Worm (Caenorhabditis elegans): Measurements from ENCODE around the gene ins-37.

ins-37 gene

ce11 chrII:13847366-13847765 lies 11.5 kb upstream of the ins-37 start:
- peak; percentile 14 for TF ChIP-seq aha-1 (tag)
- TF ChIP-seq nhr-25 (tag; optimal IDR thresholded peaks at IDR 0.05; ENCODE audit: borderline replicate concordance, insufficient read depth) = no peak

- TF ChIP-seq dmd-6 (GFP tag; IDR thresholded peaks at IDR 0.05) = peak; percentile 67; the same call in 1 of the 2 replicates
- peak in 1 of 2 experiments; percentile 6 for TF ChIP-seq unc-62 (GFP tag; optimal IDR thresholded peaks at IDR 0.05 in 1 of 2)
- no peak for TF ChIP-seq unc-62 (tag; optimal IDR thresholded peaks at IDR 0.05)
- TF ChIP-seq hlh-11 (tag; optimal IDR thresholded peaks at IDR 0.05) = peak; percentile 61
- TF ChIP-seq dpl-1 (GFP tag; optimal IDR thresholded peaks at IDR 0.05) = peak; percentile 2
- no peak for TF ChIP-seq tra-1 (GFP tag; IDR thresholded peaks at IDR 0.05)
- TF ChIP-seq aly-2 (tag; optimal IDR thresholded peaks at IDR 0.05) = no peak
- TF ChIP-seq ama-1 (optimal IDR thresholded peaks at IDR 0.05) = no peak
- peak; percentile 79 for TF ChIP-seq nhr-28 (tag; optimal IDR thresholded peaks at IDR 0.05)
- TF ChIP-seq dmd-8 (GFP tag; IDR thresholded peaks at IDR 0.05) = no peak
- peak; percentile 82 for TF ChIP-seq nhr-77 (tag; optimal IDR thresholded peaks at IDR 0.05)
- TF ChIP-seq Y105C5A.15 (GFP tag; IDR thresholded peaks at IDR 0.05) = no peak
- TF ChIP-seq ZK337.2 (GFP tag; IDR thresholded peaks at IDR 0.05) = no peak
- peak; percentile 67 for TF ChIP-seq dve-1 (tag; optimal IDR thresholded peaks at IDR 0.05; ENCODE audit: insufficient read depth)
- TF ChIP-seq daf-16 (GFP tag; optimal IDR thresholded peaks at IDR 0.05) = no peak
- TF ChIP-seq daf-16 (tag; optimal IDR thresholded peaks at IDR 0.05) = peak; percentile 72
- peak; percentile 88 for TF ChIP-seq php-3 (GFP tag; IDR thresholded peaks at IDR 0.05)
- TF ChIP-seq pqm-1 (tag; optimal IDR thresholded peaks at IDR 0.05) = peak; percentile 89
- peak; percentile 7 for TF ChIP-seq mep-1 (tag; optimal IDR thresholded peaks at IDR 0.05)
- peak; percentile 38 for TF ChIP-seq mes-2 (tag; optimal IDR thresholded peaks at IDR 0.05; ENCODE audit: poor library complexity, severe bottlenecking)
These were observed 10.1 kb upstream of the ins-37 start for ce11 chrII:13846018-13846417.

- TF ChIP-seq ctbp-1 (GFP tag; IDR thresholded peaks at IDR 0.05) (no peak), aha-1 (tag) (peak; percentile 93)
These were observed 6.4 kb upstream of the ins-37 start for ce11 chrII:13842340-13842739.

ce11 chrII:13841106-13841854 lies 5.4 kb upstream of the ins-37 start, which contains the start of gene F08G2.7:
Gene F08G2.7, minus strand, starts transcription at chrII:13841156.
- TF ChIP-seq mes-2 (tag; optimal IDR thresholded peaks at IDR 0.05; ENCODE audit: poor library complexity, severe bottlenecking) (no peak), unc-62 (GFP tag; optimal IDR thresholded peaks at IDR 0.05 in 1 of 2) (peak in 1 of 2 experiments; percentile 45), unc-62 (tag; optimal IDR thresholded peaks at IDR 0.05) (no peak)

- TF ChIP-seq ctbp-1 (GFP tag; IDR thresholded peaks at IDR 0.05) (no peak), skn-1 (tag; optimal IDR thresholded peaks at IDR 0.05) (no peak), set-16 (GFP tag; IDR thresholded peaks at IDR 0.05) (peak; percentile 59; the same call in 1 of the 2 replicates), dmd-6 (GFP tag; IDR thresholded peaks at IDR 0.05) (no peak), ceh-28 (tag; optimal IDR thresholded peaks at IDR 0.05) (peak; percentile 50), cey-2 (tag; optimal IDR thresholded peaks at IDR 0.05; ENCODE audit: borderline replicate concordance, insufficient read depth) (no peak)
These were observed 3.5 kb upstream of the ins-37 start for ce11 chrII:13839454-13839853.

- TF ChIP-seq D1046.2 (GFP tag; IDR thresholded peaks at IDR 0.05) = no peak
- no peak for TF ChIP-seq nhr-10 (tag; optimal IDR thresholded peaks at IDR 0.05)
- TF ChIP-seq nhr-42 (GFP tag; IDR thresholded peaks at IDR 0.05) = 0 out of 2 replicates have a peak, but pooled peaks have one; percentile 28
- TF ChIP-seq nhr-6 (tag; optimal IDR thresholded peaks at IDR 0.05) = no peak
- peak; percentile 79 for TF ChIP-seq set-16 (GFP tag; IDR thresholded peaks at IDR 0.05)
- no peak for TF ChIP-seq hlh-30 (tag; optimal IDR thresholded peaks at IDR 0.05; ENCODE audit: insufficient read depth)
- peak; percentile 47; the same call in 1 of the 2 replicates for TF ChIP-seq F44E2.7 (GFP tag; IDR thresholded peaks at IDR 0.05)
- no peak for TF ChIP-seq gei-8 (GFP tag; optimal IDR thresholded peaks at IDR 0.05)
- TF ChIP-seq saeg-2 (GFP tag; IDR thresholded peaks at IDR 0.05) = no peak
These were observed 2.5 kb upstream of the ins-37 start for ce11 chrII:13838403-13838802.
